Fruit fly (Drosophila melanogaster) whole organism, prepupa: ENCODE results near the gene Ctns.

ENCODE experiments used
- CG10631 ChIP-seq: fragments of 200-800 bp; sonication (Bioruptor generic); optimal IDR thresholded peaks from 2 replicates; lab custom pipeline; 2016; ENCODE audit warnings: missing biosample characterization, missing genetic modification characterization
- CG10669 ChIP-seq: fragments of 200-800 bp; sonication (Bioruptor generic); optimal IDR thresholded peaks from 3 replicates; lab custom pipeline; 2018; ENCODE audit warnings: missing biosample characterization, mild to moderate bottlenecking, missing genetic modification characterization, moderate library complexity
- CG15336 ChIP-seq: fragments of 200-800 bp; sonication (Bioruptor generic); IDR thresholded peaks from 2 replicates; pipeline ENCODE4 v1.3.6; 2022; ENCODE audit warnings: missing biosample characterization, missing genetic modification characterization
- CG1621 ChIP-seq: fragments of 200-800 bp; sonication (Bioruptor generic); optimal IDR thresholded peaks from 3 replicates; lab custom pipeline; 2018; ENCODE audit warnings: missing biosample characterization, mild to moderate bottlenecking, missing genetic modification characterization
- CG16779 ChIP-seq: fragments of 200-800 bp; sonication (Bioruptor generic); optimal IDR thresholded peaks from 3 replicates; lab custom pipeline; 2017; ENCODE audit warnings: missing biosample characterization, mild to moderate bottlenecking, missing genetic modification characterization
- CG3032 ChIP-seq: fragments of 200-800 bp; optimal IDR thresholded peaks from 2 replicates; lab custom pipeline; 2019; ENCODE audit warnings: missing biosample characterization, mild to moderate bottlenecking, missing genetic modification characterization, moderate library complexity
- CG31627 ChIP-seq: fragments of 200-800 bp; sonication (Bioruptor generic); optimal IDR thresholded peaks from 3 replicates; lab custom pipeline; 2016; ENCODE audit warnings: missing biosample characterization, missing genetic modification characterization
- CG6163 ChIP-seq: fragments of 200-800 bp; sonication (Bioruptor generic); IDR thresholded peaks from 3 replicates; pipeline ENCODE4 v1.3.6; 2022; ENCODE audit warnings: missing biosample characterization, missing genetic modification characterization
- CG6276 ChIP-seq: fragments of 200-800 bp; sonication (Bioruptor generic); optimal IDR thresholded peaks from 2 replicates; lab custom pipeline; 2017; ENCODE audit warnings: missing biosample characterization, mild to moderate bottlenecking, missing genetic modification characterization
- CG6792 ChIP-seq: fragments of 200-800 bp; sonication (Bioruptor generic); optimal IDR thresholded peaks from 3 replicates; lab custom pipeline; 2016; ENCODE audit warnings: missing biosample characterization, missing genetic modification characterization
- CG8119 ChIP-seq: fragments of 200-800 bp; sonication (Bioruptor generic); IDR thresholded peaks from 3 replicates; pipeline ENCODE4 v1.3.6; 2022; ENCODE audit warnings: missing biosample characterization, missing genetic modification characterization
- CG8319 ChIP-seq: fragments of 200-800 bp; sonication (Bioruptor generic); optimal IDR thresholded peaks from 3 replicates; lab custom pipeline; 2016; ENCODE audit warnings: missing biosample characterization, missing genetic modification characterization
- Eip75B ChIP-seq: fragments of 200-800 bp; sonication (Bioruptor generic); optimal IDR thresholded peaks from 3 replicates; lab custom pipeline; 2016; ENCODE audit warnings: missing biosample characterization, missing genetic modification characterization
- Eip78C ChIP-seq: fragments of 200-800 bp; sonication (Bioruptor generic); peaks from one replicate; lab custom pipeline; 2016; ENCODE audit warnings: missing biosample characterization, missing genetic modification characterization
- Eip93F ChIP-seq: fragments of 200-800 bp; sonication (Bioruptor generic); optimal IDR thresholded peaks from 2 replicates; lab custom pipeline; 2016; ENCODE audit warnings: missing biosample characterization, mild to moderate bottlenecking, missing genetic modification characterization
- Ets96B ChIP-seq: fragments of 200-800 bp; optimal IDR thresholded peaks from 2 replicates; lab custom pipeline; 2019; ENCODE audit warnings: missing biosample characterization, mild to moderate bottlenecking, missing genetic modification characterization, moderate library complexity
- Hr38 ChIP-seq: sonication (Bioruptor generic); optimal IDR thresholded peaks from 2 replicates; lab custom pipeline; 2016; ENCODE audit warnings: missing biosample characterization, missing genetic modification characterization
- Hr4 ChIP-seq: fragments of 200-800 bp; sonication (Bioruptor generic); optimal IDR thresholded peaks from 3 replicates; lab custom pipeline; 2016; ENCODE audit warnings: missing biosample characterization, missing genetic modification characterization
- Lpt ChIP-seq: fragments of 200-800 bp; sonication (Bioruptor generic); optimal IDR thresholded peaks from 3 replicates; lab custom pipeline; 2016; ENCODE audit warnings: missing biosample characterization, missing genetic modification characterization
- OdsH ChIP-seq: fragments of 200-800 bp; sonication (Bioruptor generic); optimal IDR thresholded peaks from 3 replicates; lab custom pipeline; 2016; ENCODE audit warnings: missing biosample characterization, missing genetic modification characterization
- Sox102F ChIP-seq: fragments of 200-800 bp; sonication (Bioruptor generic); optimal IDR thresholded peaks from 2 replicates; lab custom pipeline; 2016; ENCODE audit warnings: missing biosample characterization, mild to moderate bottlenecking, missing genetic modification characterization
- acj6 ChIP-seq: fragments of 200-800 bp; sonication (Bioruptor generic); optimal IDR thresholded peaks from 3 replicates; lab custom pipeline; 2016; ENCODE audit warnings: missing biosample characterization, missing genetic modification characterization
- cyc ChIP-seq: fragments of 200-800 bp; sonication (Bioruptor generic); optimal IDR thresholded peaks from 3 replicates; lab custom pipeline; 2016; ENCODE audit warnings: missing biosample characterization, missing genetic modification characterization
- dsx ChIP-seq: fragments of 200-800 bp; optimal IDR thresholded peaks from 3 replicates; lab custom pipeline; 2019; ENCODE audit warnings: missing biosample characterization, mild to moderate bottlenecking, missing genetic modification characterization, moderate library complexity; ENCODE audit not compliant: poor library complexity, severe bottlenecking
- eg ChIP-seq: fragments of 200-800 bp; sonication (Bioruptor generic); IDR thresholded peaks from 3 replicates; pipeline ENCODE4 v1.3.6; 2022; ENCODE audit warnings: missing biosample characterization, missing genetic modification characterization
- fd85E ChIP-seq: fragments of 200-800 bp; sonication (Bioruptor generic); optimal IDR thresholded peaks from 3 replicates; lab custom pipeline; 2016; ENCODE audit warnings: missing biosample characterization, missing genetic modification characterization
- fkh ChIP-seq: fragments of 200-800 bp; sonication (Bioruptor generic); optimal IDR thresholded peaks from 3 replicates; lab custom pipeline; 2017; ENCODE audit warnings: missing biosample characterization, mild to moderate bottlenecking, missing genetic modification characterization, moderate library complexity
- net ChIP-seq: fragments of 200-800 bp; sonication (Bioruptor generic); optimal IDR thresholded peaks from 3 replicates; lab custom pipeline; 2016; ENCODE audit warnings: missing biosample characterization, missing genetic modification characterization
- spab ChIP-seq: fragments of 200-800 bp; sonication (Bioruptor generic); optimal IDR thresholded peaks from 2 replicates; lab custom pipeline; 2017; ENCODE audit warnings: missing biosample characterization, mild to moderate bottlenecking, missing genetic modification characterization, missing genetic modification reagents

Ctns gene

DNA sequence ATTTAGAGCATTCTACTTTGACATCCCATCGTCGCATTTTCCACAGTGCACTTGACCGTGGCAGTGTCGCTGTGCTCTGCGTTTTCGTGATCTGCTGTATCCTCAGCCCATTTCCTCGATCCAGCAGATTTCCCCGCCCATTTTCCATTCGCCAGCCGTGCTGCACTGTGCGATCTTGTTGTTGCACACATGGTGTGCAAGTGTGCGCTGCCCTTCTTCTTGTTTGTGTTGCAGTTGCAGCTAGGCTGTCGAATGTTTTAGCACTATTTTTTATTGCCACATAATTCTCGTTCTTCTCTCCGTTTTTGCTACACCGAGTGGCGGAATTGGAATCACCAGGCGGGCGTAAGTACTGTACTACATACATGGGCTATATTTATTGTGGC is 31.3 kb downstream of the Ctns start:
- TF ChIP-seq net (peak; percentile 5), Ets96B (no peak)

DNA sequence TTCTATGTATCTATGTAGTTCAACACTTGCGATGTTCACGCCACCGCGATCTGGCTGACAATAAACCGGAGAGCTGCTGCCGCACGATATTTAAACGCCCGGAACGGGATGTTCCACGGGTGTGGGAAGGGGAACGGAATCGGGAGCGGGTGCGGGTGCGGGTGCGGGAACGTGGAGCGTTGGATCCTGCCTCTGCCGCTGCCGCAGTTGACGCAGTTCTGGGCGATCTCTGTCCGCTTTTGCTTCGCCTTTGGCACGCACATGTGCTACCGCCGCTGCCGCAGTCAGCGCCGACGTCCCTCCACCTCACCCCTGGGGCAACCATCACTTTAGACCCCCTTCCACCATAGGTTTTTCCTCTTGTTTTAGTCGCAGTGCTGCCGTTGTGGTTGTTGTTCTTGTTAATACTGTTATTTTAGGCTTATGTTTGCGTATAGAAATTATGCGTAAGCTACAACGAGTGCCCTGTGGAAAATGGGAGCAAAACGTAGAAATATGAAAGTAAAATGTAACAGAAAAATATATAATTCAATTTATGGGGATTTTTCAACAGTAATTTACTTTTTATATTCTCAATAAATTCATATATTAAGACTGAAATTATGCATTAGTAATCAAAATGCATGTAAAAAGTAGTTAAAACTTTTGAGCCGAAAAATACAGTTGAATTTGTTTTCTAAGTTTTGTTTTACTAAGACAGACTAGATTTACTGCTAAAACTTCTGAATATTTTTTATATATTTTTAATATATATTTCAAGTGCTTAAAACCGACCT is 31.9 kb downstream of the Ctns start, which contains the start of gene lmd:
TSS of gene lmd (minus strand) at position 62 of the 776 bp plus-strand sequence.
- TF ChIP-seq CG10669 (GFP tag; lab: Kevin White, UChicago) (no peak), Eip78C (GFP tag; lab: Kevin White, UChicago) (peak; percentile 46), CG1621 (tag; lab: Kevin White, UChicago) (peak; percentile 86)
- TF ChIP-seq, all 60 proteins: peak for 2

DNA sequence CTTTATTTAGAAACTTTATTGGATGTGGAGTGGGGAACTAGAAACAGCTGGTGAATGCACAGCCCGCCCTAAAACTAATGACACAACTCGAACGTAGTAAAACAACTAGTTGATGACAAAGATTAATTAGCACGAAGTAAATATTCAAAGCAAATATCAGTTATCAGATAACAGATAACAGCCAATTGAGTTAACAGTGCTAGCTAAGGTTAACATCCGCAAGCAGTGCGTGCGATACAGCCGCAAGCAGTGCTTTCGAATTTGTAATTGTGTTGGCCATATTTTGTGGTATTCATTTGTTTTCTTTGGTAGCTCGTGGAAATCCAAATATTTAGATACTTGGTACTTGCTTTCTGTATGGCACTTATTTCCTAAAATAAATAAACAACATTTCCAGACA is 45.3 kb downstream of the Ctns start:
- TF ChIP-seq CG8319 (GFP tag; lab: Kevin White, UChicago) (no peak), Eip78C (GFP tag; lab: Kevin White, UChicago) (peak; percentile 17), CG16779 (tag; lab: Kevin White, UChicago) (no peak), Lpt (GFP tag; lab: Kevin White, UChicago) (no peak), Eip93F (GFP tag; lab: Kevin White, UChicago) (no peak), CG6276 (GFP tag; lab: Kevin White, UChicago) (no peak), OdsH (GFP tag; lab: Kevin White, UChicago) (no peak), Sox102F (GFP tag; lab: Kevin White, UChicago) (no peak), fd85E (GFP tag; lab: Kevin White, UChicago) (no peak), Hr38 (no peak), spab (GFP tag; lab: Kevin White, UChicago) (no peak), acj6 (GFP tag; lab: Kevin White, UChicago) (no peak), fkh (GFP tag; lab: Kevin White, UChicago) (peak; percentile 91), CG3032 (tag; lab: Kevin White, UChicago) (no peak), dsx (GFP tag; lab: Kevin White, UChicago) (no peak)
- TF ChIP-seq, all 60 proteins: peak for 2

DNA sequence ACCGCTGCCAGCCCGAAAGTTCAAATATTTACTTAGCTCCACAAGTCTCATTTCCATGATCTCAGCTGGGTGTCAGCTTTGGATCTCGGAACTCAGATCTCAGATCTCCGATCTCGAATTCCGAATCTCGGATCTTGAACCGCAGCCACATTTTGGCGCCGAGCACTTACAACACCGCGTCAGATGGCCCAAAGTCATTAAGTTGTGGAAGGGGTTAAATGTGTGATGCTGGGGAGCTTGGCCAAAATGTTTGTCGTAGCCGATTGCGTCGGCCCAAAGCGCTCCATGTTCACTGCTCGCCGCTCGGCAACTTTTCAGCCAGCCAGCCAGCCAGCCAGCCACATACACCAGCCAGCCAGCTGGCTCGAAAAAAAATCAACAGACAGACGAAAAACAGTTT is 46.7 kb downstream of the Ctns start, which contains the start of gene CG6688:
TSS of gene CG6688 (plus strand) at position 396 of the 400 bp plus-strand sequence.
- peak; percentile 16 for TF ChIP-seq fkh (GFP tag; lab: Kevin White, UChicago)
- TF ChIP-seq Eip75B (GFP tag; lab: Kevin White, UChicago): no peak
- TF ChIP-seq Eip78C (GFP tag; lab: Kevin White, UChicago): peak; percentile 4

DNA sequence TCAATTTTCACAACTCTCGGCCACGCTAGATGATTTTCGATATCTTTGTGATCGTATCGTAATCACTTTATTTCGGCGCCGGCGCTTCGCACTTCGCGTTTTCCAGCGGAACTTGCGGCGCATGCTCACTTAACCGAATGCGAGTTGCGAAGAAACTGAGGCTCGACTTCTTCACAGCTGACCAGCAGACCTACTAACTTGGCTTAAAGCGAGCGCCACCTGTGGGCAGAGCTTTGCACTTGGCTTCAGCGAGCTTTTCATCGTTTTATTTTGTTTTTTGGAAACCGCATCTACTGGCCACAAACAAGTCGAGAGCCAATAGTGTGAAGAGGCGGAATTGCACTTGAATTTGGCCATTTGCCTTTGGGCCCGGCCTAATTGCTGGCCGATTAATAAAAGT is 48.4 kb downstream of the Ctns start, which contains the start of gene CG34375:
TSS of gene CG34375 (minus strand) at position 157 of the 400 bp plus-strand sequence.
- no peak for TF ChIP-seq net
- no peak for TF ChIP-seq fd85E (GFP tag; lab: Kevin White, UChicago)
- peak; percentile 73 for TF ChIP-seq Eip78C (GFP tag; lab: Kevin White, UChicago)
- TF ChIP-seq CG6792: no peak
- TF ChIP-seq CG10631 (GFP tag; lab: Kevin White, UChicago): no peak
- no peak for TF ChIP-seq cyc (GFP tag; lab: Kevin White, UChicago)
- peak; percentile 39; the same call in 1 of the 3 replicates for TF ChIP-seq CG8119 (GFP tag; lab: Robert Waterston, UW)
- TF ChIP-seq CG31627 (GFP tag; lab: Kevin White, UChicago): no peak
- no peak for TF ChIP-seq Hr4 (GFP tag; lab: Kevin White, UChicago)
- no peak for TF ChIP-seq CG1621 (tag; lab: Kevin White, UChicago)
- peak; percentile 62; the same call in 2 of the 3 replicates for TF ChIP-seq eg (GFP tag; lab: Robert Waterston, UW)
- peak; percentile 51; the same call in 2 of the 3 replicates for TF ChIP-seq CG6163 (GFP tag; lab: Robert Waterston, UW)
- TF ChIP-seq CG15336: 0 out of 2 replicates have a peak, but pooled peaks have one; percentile 33
